Fruit fly (Drosophila melanogaster) whole organism, embryonic: Measurements from ENCODE around the gene CheB38b.

Experiments used
- Bteb2 ChIP-seq: fragments of 200-800 bp; sonication (Bioruptor generic); optimal IDR thresholded peaks from 2 replicates; lab custom pipeline; 2016; ENCODE audit warnings: missing biosample characterization, missing genetic modification characterization
- CG10267 ChIP-seq: fragments of 200-800 bp; sonication (Bioruptor generic); optimal IDR thresholded peaks from 2 replicates; lab custom pipeline; 2018; ENCODE audit warnings: missing biosample characterization, mild to moderate bottlenecking, missing genetic modification characterization, moderate library complexity
- CG11696 ChIP-seq: fragments of 200-800 bp; sonication (Bioruptor generic); IDR thresholded peaks from 2 replicates; pipeline ENCODE4 v1.3.6; 2022; ENCODE audit warnings: missing biosample characterization, missing genetic modification characterization
- CG13624 ChIP-seq: fragments of 200-800 bp; sonication (Bioruptor generic); optimal IDR thresholded peaks from 2 replicates; lab custom pipeline; 2016; ENCODE audit warnings: missing biosample characterization, missing genetic modification characterization
- CG17359 ChIP-seq: fragments of 200-800 bp; sonication (Bioruptor generic); optimal IDR thresholded peaks from 3 replicates; lab custom pipeline; 2018; ENCODE audit warnings: missing biosample characterization, mild to moderate bottlenecking, missing genetic modification characterization, moderate library complexity
- CG18262 ChIP-seq: fragments of 200-800 bp; optimal IDR thresholded peaks from 3 replicates; lab custom pipeline; 2019; ENCODE audit warnings: missing biosample characterization, mild to moderate bottlenecking, missing genetic modification characterization, moderate library complexity
- CG2120 ChIP-seq: fragments of 200-800 bp; sonication (Bioruptor generic); optimal IDR thresholded peaks from 3 replicates; lab custom pipeline; 2016; ENCODE audit warnings: missing biosample characterization, missing genetic modification characterization
- CG31365 ChIP-seq: fragments of 200-800 bp; sonication (Bioruptor generic); optimal IDR thresholded peaks from 2 replicates; lab custom pipeline; 2018; ENCODE audit warnings: missing biosample characterization, mild to moderate bottlenecking, missing genetic modification characterization
- CG32532 ChIP-seq: fragments of 200-800 bp; sonication (Bioruptor generic); IDR thresholded peaks from 2 replicates; pipeline ENCODE4 v1.3.6; 2022; ENCODE audit warnings: missing biosample characterization, missing genetic modification characterization
- CG4360 ChIP-seq: fragments of 200-800 bp; sonication (Bioruptor generic); IDR thresholded peaks from 2 replicates; pipeline ENCODE4 v1.3.6; 2022; ENCODE audit warnings: missing biosample characterization, missing genetic modification characterization
- CG5953 ChIP-seq: fragments of 200-800 bp; sonication (Bioruptor generic); IDR thresholded peaks from 2 replicates; pipeline ENCODE4 v1.3.6; 2022; ENCODE audit warnings: missing biosample characterization, missing genetic modification characterization
- CG6689 ChIP-seq: fragments of 200-800 bp; sonication (Bioruptor generic); IDR thresholded peaks from 2 replicates; pipeline ENCODE4 v1.3.6; 2022; ENCODE audit warnings: missing biosample characterization, missing genetic modification characterization
- CG7556 ChIP-seq: fragments of 200-800 bp; sonication (Bioruptor generic); optimal IDR thresholded peaks from 2 replicates; lab custom pipeline; 2017; ENCODE audit warnings: missing biosample characterization, mild to moderate bottlenecking, missing genetic modification characterization
- CG8089 ChIP-seq: fragments of 200-800 bp; sonication (Bioruptor generic); optimal IDR thresholded peaks from 3 replicates; lab custom pipeline; 2016; ENCODE audit warnings: missing biosample characterization, missing genetic modification characterization
- CG8478 ChIP-seq: fragments of >200 bp; optimal IDR thresholded peaks from 2 replicates; lab custom pipeline; 2018
- CG9797 ChIP-seq: fragments of 200-800 bp; sonication (Bioruptor generic); optimal IDR thresholded peaks from 3 replicates; lab custom pipeline; 2018; ENCODE audit warnings: missing biosample characterization, mild to moderate bottlenecking, missing genetic modification characterization
- CHES-1-like ChIP-seq: fragments of 200-800 bp; sonication (Bioruptor generic); optimal IDR thresholded peaks from 2 replicates; lab custom pipeline; 2016; ENCODE audit warnings: missing biosample characterization, missing genetic modification characterization
- CoRest ChIP-seq: fragments of 200-800 bp; sonication (Bioruptor generic); optimal IDR thresholded peaks from 3 replicates; lab custom pipeline; 2018; ENCODE audit warnings: missing biosample characterization, mild to moderate bottlenecking, missing genetic modification characterization, moderate library complexity
- Dbx ChIP-seq: fragments of 200-800 bp; sonication (Bioruptor generic); IDR thresholded peaks from 3 replicates; pipeline ENCODE4 v1.3.6; 2022; ENCODE audit warnings: missing biosample characterization, missing genetic modification characterization
- HmgD ChIP-seq: fragments of 200-800 bp; sonication (Bioruptor generic); optimal IDR thresholded peaks from 3 replicates; lab custom pipeline; 2016; ENCODE audit warnings: missing biosample characterization, missing genetic modification characterization
- Hr39 ChIP-seq: fragments of >200 bp; optimal IDR thresholded peaks from 2 replicates; lab custom pipeline; 2017
- Oli ChIP-seq: fragments of 200-800 bp; sonication (Bioruptor generic); optimal IDR thresholded peaks from 2 replicates; lab custom pipeline; 2018; ENCODE audit warnings: missing biosample characterization, mild to moderate bottlenecking, missing genetic modification characterization, moderate library complexity
- Optix ChIP-seq: fragments of 200-800 bp; sonication (Bioruptor generic); IDR thresholded peaks from 3 replicates; pipeline ENCODE4 v1.3.6; 2022; ENCODE audit warnings: missing biosample characterization, missing genetic modification characterization
- Poxn ChIP-seq: fragments of 200-800 bp; sonication (Bioruptor generic); IDR thresholded peaks from 2 replicates; pipeline ENCODE4 v1.3.6; 2022; ENCODE audit warnings: missing biosample characterization, missing genetic modification characterization
- Sox100B ChIP-seq: fragments of 200-800 bp; sonication (Bioruptor generic); optimal IDR thresholded peaks from 3 replicates; lab custom pipeline; 2018; ENCODE audit warnings: missing biosample characterization, mild to moderate bottlenecking, missing genetic modification characterization
- Tbp ChIP-seq: fragments of >200 bp; optimal IDR thresholded peaks from 2 replicates; lab custom pipeline; 2018; ENCODE audit warnings: missing biosample characterization, missing genetic modification characterization
- abd-A ChIP-seq: fragments of 200-800 bp; sonication (Bioruptor generic); optimal IDR thresholded peaks from 3 replicates; lab custom pipeline; 2019; ENCODE audit warnings: missing biosample characterization, mild to moderate bottlenecking, missing genetic modification characterization, moderate library complexity
- ara ChIP-seq: fragments of 200-800 bp; sonication (Bioruptor generic); IDR thresholded peaks from 2 replicates; pipeline ENCODE4 v1.3.6; 2022; ENCODE audit warnings: missing biosample characterization, missing genetic modification characterization
- bigmax ChIP-seq: fragments of 200-800 bp; sonication (Bioruptor generic); optimal IDR thresholded peaks from 2 replicates; lab custom pipeline; 2018; ENCODE audit warnings: missing biosample characterization, mild to moderate bottlenecking, missing genetic modification characterization
- cg ChIP-seq: fragments of 200-800 bp; sonication (Bioruptor generic); optimal IDR thresholded peaks from 3 replicates; lab custom pipeline; 2019; ENCODE audit warnings: missing biosample characterization, mild to moderate bottlenecking, missing genetic modification characterization, moderate library complexity
- chinmo ChIP-seq: fragments of 200-800 bp; sonication (Bioruptor generic); IDR thresholded peaks from 4 replicates; pipeline ENCODE4 v1.3.6; 2022; ENCODE audit warnings: missing biosample characterization, missing genetic modification characterization; ENCODE audit not compliant: partially characterized antibody
- ci ChIP-seq: fragments of 200-800 bp; sonication (Bioruptor generic); IDR thresholded peaks from 3 replicates; pipeline ENCODE4 v1.3.6; 2022; ENCODE audit warnings: missing biosample characterization, missing genetic modification characterization
- crol ChIP-seq: fragments of 200-800 bp; sonication (Bioruptor generic); IDR thresholded peaks from 2 replicates; pipeline ENCODE4 v1.3.6; 2022; ENCODE audit warnings: missing biosample characterization, missing genetic modification characterization
- dpn ChIP-seq, 2 experiments: fragments of 200-800 bp; sonication (Bioruptor generic); optimal IDR thresholded peaks; 3 replicates each; lab custom pipeline; 2016; ENCODE audit warnings: missing biosample characterization in 2 of 2, missing genetic modification characterization in 2 of 2
- en ChIP-seq: fragments of 200-800 bp; sonication (Bioruptor generic); optimal IDR thresholded peaks from 2 replicates; lab custom pipeline; 2016; ENCODE audit warnings: missing biosample characterization, missing genetic modification characterization
- fd96Cb ChIP-seq: fragments of 200-800 bp; sonication (Bioruptor generic); optimal IDR thresholded peaks from 2 replicates; lab custom pipeline; 2018; ENCODE audit warnings: missing biosample characterization, mild to moderate bottlenecking, missing genetic modification characterization, moderate library complexity
- gce ChIP-seq: fragments of 200-800 bp; sonication (Bioruptor generic); IDR thresholded peaks from 3 replicates; pipeline ENCODE4 v1.3.6; 2022; ENCODE audit warnings: missing biosample characterization, missing genetic modification characterization
- org-1 ChIP-seq: fragments of 200-800 bp; sonication (Bioruptor generic); optimal IDR thresholded peaks from 2 replicates; lab custom pipeline; 2017; ENCODE audit warnings: missing biosample characterization, missing genetic modification characterization
- phol ChIP-seq: fragments of 200-800 bp; sonication (Bioruptor generic); optimal IDR thresholded peaks from 3 replicates; lab custom pipeline; 2018; ENCODE audit warnings: missing biosample characterization, mild to moderate bottlenecking, missing genetic modification characterization, moderate library complexity
- ro ChIP-seq: fragments of 200-800 bp; sonication (Bioruptor generic); IDR thresholded peaks from 2 replicates; pipeline ENCODE4 v1.3.6; 2022; ENCODE audit warnings: missing biosample characterization, missing genetic modification characterization
- row ChIP-seq: fragments of 200-800 bp; sonication (Bioruptor generic); IDR thresholded peaks from 3 replicates; pipeline ENCODE4 v1.3.6; 2022; ENCODE audit warnings: missing biosample characterization, missing genetic modification characterization
- sd ChIP-seq: fragments of 200-800 bp; sonication (Bioruptor generic); optimal IDR thresholded peaks from 3 replicates; lab custom pipeline; 2018; ENCODE audit warnings: missing biosample characterization, mild to moderate bottlenecking, missing genetic modification characterization, moderate library complexity
- sens-2 ChIP-seq: fragments of 200-800 bp; sonication (Bioruptor generic); IDR thresholded peaks from 2 replicates; pipeline ENCODE4 v1.3.6; 2022; ENCODE audit warnings: missing biosample characterization, missing genetic modification characterization
- slp2 ChIP-seq: fragments of 200-800 bp; sonication (Bioruptor generic); optimal IDR thresholded peaks from 2 replicates; lab custom pipeline; 2016; ENCODE audit warnings: missing biosample characterization, missing genetic modification characterization
- sqz ChIP-seq: fragments of 200-800 bp; sonication (Bioruptor generic); optimal IDR thresholded peaks from 3 replicates; lab custom pipeline; 2018; ENCODE audit warnings: missing biosample characterization, mild to moderate bottlenecking, missing genetic modification characterization
- tap ChIP-seq: fragments of 200-800 bp; optimal IDR thresholded peaks from 3 replicates; lab custom pipeline; 2019; ENCODE audit warnings: missing biosample characterization, mild to moderate bottlenecking, missing genetic modification characterization, moderate library complexity
- tna ChIP-seq: fragments of 200-800 bp; sonication (Bioruptor generic); IDR thresholded peaks from 2 replicates; pipeline ENCODE4 v1.3.6; 2022; ENCODE audit warnings: missing biosample characterization, missing genetic modification characterization; ENCODE audit not compliant: partially characterized antibody
- ttk ChIP-seq: fragments of 200-800 bp; sonication (Bioruptor generic); IDR thresholded peaks from 2 replicates; pipeline ENCODE4 v2.1.2; 2022; ENCODE audit warnings: missing biosample characterization, missing genetic modification characterization
- vvl ChIP-seq: fragments of 200-800 bp; sonication (Bioruptor generic); IDR thresholded peaks from 2 replicates; pipeline ENCODE4 v1.3.6; 2022; ENCODE audit warnings: missing biosample characterization, missing genetic modification characterization
- z ChIP-seq: fragments of 200-800 bp; sonication (Bioruptor generic); IDR thresholded peaks from 3 replicates; pipeline ENCODE4 v1.3.6; 2022; ENCODE audit warnings: missing biosample characterization, missing genetic modification characterization

Gene CheB38b

DNA sequence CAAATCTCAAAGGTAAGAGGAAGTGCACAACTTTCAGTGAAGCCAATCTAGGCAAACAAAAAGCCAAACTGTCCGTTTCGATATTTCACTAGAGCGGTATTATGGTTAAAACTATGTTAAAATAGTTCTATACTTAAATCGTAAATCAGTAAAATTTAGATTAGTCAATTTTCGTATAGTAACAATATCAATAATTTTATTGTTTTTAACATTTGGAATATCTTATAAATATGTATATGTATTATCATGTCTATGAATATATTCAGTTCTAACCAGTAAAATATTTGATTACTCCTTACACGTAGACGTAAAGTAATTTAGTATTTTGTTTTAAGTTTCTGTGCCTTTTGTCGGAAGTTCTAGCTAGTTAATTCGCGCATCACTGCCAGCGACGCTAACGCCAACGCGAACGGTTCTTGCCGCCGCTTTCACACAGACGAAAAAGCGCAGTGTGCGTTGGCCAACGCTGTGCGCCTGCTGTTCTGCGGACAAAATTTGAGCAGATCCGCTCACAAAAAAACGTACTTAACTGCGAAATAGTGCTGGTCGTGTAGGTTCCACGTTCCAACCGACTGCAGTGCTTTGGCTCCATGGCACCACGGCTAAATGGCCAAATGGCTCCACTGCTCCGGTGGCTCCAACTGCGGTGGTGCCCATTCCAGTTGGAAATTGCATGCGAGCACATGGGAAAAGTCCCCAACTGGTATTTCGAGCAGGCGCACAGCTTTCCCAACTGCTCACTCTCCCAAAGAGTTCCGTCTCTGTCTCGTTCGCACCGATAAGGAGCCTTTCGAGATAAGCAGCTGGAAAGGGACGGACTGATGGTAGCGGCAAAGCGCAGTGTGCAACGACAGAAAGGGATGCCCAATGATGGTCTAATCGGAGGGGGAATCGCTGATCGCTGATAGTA, 6.4 kb upstream of the CheB38b start:
- TF ChIP-seq CG4360 (GFP tag; lab: Robert Waterston, UW) (0 out of 2 replicates have a peak, but pooled peaks have one; percentile 31), ro (GFP tag; lab: Robert Waterston, UW) (no peak), org-1 (no peak), CHES-1-like (GFP tag; lab: Kevin White, UChicago) (no peak), CoRest (peak; percentile 41), Poxn (no peak), CG31365 (peak; percentile 45), tap (tag; lab: Kevin White, UChicago) (peak; percentile 12), Dbx (GFP tag; lab: Robert Waterston, UW) (peak; percentile 44; the same call in 1 of the 3 replicates), en (no peak), CG5953 (GFP tag; lab: Robert Waterston, UW) (no peak), ara (GFP tag; lab: Robert Waterston, UW) (no peak), CG9797 (GFP tag; lab: Kevin White, UChicago) (peak; percentile 5), CG18262 (peak; percentile 46), CG7556 (GFP tag; lab: Kevin White, UChicago) (peak; percentile 36), dpn (GFP tag; optimal IDR thresholded peaks at IDR 0.05; lab: Kevin White, UChicago) (peak in 1 of 2 experiments; percentile 15), sd (peak; percentile 96), tna (GFP tag; lab: Robert Waterston, UW) (peak; percentile 66), CG32532 (GFP tag; lab: Robert Waterston, UW) (peak; percentile 33; the same call in 1 of the 2 replicates), bigmax (GFP tag; lab: Kevin White, UChicago) (peak; percentile 25), Hr39 (lab: Kevin White, UChicago) (no peak), CG13624 (no peak), z (peak; percentile 63; the same call in 1 of the 3 replicates), CG10267 (tag; lab: Kevin White, UChicago) (peak; percentile 4), vvl (no peak), chinmo (GFP tag; lab: Robert Waterston, UW) (peak; percentile 98; the same call in 3 of the 4 replicates), gce (GFP tag; lab: Robert Waterston, UW) (peak; percentile 59; the same call in 1 of the 3 replicates), sqz (peak; percentile 91), fd96Cb (tag; lab: Kevin White, UChicago) (peak; percentile 1), CG8478 (peak; percentile 93), Sox100B (GFP tag; lab: Kevin White, UChicago) (peak; percentile 62), Tbp (GFP tag; lab: Kevin White, UChicago) (no peak), CG6689 (GFP tag; lab: Robert Waterston, UW) (0 out of 2 replicates have a peak, but pooled peaks have one; percentile 18), crol (GFP tag; lab: Robert Waterston, UW) (0 out of 2 replicates have a peak, but pooled peaks have one; percentile 52), Oli (tag; lab: Kevin White, UChicago) (peak; percentile 30), Bteb2 (GFP tag; lab: Kevin White, UChicago) (peak; percentile 6), Optix (GFP tag; lab: Robert Waterston, UW) (peak; percentile 36; the same call in 1 of the 3 replicates), CG2120 (GFP tag; lab: Kevin White, UChicago) (peak; percentile 1), CG8089 (GFP tag; lab: Kevin White, UChicago) (peak; percentile 34), CG17359 (tag; lab: Kevin White, UChicago) (no peak), abd-A (tag; lab: Kevin White, UChicago) (peak; percentile 89), sens-2 (no peak), cg (peak; percentile 17), CG11696 (GFP tag; lab: Robert Waterston, UW) (no peak), phol (tag; lab: Kevin White, UChicago) (peak; percentile 24), HmgD (GFP tag; lab: Kevin White, UChicago) (peak; percentile 81), row (GFP tag; lab: Robert Waterston, UW) (peak; percentile 76), ttk (GFP tag; lab: Robert Waterston, UW) (0 out of 2 replicates have a peak, but pooled peaks have one; percentile 5), slp2 (GFP tag; lab: Kevin White, UChicago) (no peak), ci (GFP tag; lab: Robert Waterston, UW) (peak; percentile 76)
